Worm (Caenorhabditis elegans): ENCODE results near the gene cutl-9.

cutl-9 gene

DNA sequence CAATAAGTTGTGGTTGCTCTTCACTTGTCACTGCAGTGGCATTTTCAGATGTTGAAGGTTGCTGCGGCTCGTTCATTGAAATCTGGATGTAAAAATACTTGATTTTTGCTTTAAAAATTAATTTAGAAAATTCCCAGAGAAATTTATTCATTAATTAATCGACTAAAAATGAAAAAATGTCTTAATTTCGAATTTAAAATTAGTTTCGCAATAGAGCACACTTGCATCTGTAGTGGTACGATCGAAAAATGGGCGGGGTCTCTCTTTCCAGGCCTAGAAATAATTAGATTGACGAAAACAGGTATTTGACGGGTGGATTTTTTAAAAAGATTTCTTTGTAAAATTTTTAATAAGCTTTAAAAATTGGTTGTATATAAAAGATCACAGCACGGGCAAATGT, 40.6 kb downstream of the cutl-9 start, which contains the start of gene D2089.8:
D2089.8 (minus strand) TSS at position 84 of the 400 bp plus-strand sequence.
- TF ChIP-seq ets-7 (tag; optimal IDR thresholded peaks at IDR 0.05) (no peak), B0310.2 (tag; optimal IDR thresholded peaks at IDR 0.05) (no peak), ceh-13 (GFP tag; optimal IDR thresholded peaks at IDR 0.05) (no peak), scrt-1 (GFP tag; IDR thresholded peaks at IDR 0.05) (no peak), tra-4 (tag; optimal IDR thresholded peaks at IDR 0.05) (no peak), aly-1 (tag; optimal IDR thresholded peaks at IDR 0.05) (no peak), flt-1 (GFP tag; IDR thresholded peaks at IDR 0.05) (no peak), tbx-11 (GFP tag; IDR thresholded peaks at IDR 0.05) (no peak), pes-1 (GFP tag; IDR thresholded peaks at IDR 0.05) (no peak), F13C5.2 (tag; optimal IDR thresholded peaks at IDR 0.05) (no peak), hmg-4 (GFP tag; optimal IDR thresholded peaks at IDR 0.05) (no peak), ama-1 (optimal IDR thresholded peaks at IDR 0.05) (no peak), hnd-1 (tag; optimal IDR thresholded peaks at IDR 0.05) (no peak)

DNA sequence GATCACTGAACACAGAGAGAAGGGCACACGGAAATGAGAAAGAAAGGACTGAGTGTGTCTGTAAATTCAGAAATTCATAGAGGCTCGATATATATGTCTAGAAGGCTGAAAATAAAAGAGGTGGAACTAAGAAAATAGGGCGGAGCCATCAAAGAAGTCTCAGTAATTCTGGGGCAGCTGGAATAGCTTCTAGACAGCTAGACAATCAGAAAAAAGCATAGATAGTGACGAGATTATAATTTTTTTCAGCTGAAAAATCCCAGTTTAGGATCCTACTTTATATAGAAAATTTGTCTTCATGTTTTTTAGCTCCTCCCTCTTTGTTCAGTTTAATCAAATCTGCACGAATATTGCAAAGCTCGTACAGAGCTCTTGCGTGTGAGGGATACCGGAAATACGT, 43.0 kb downstream of the cutl-9 start, which contains the start of gene D2089.3:
D2089.3 (minus strand) TSS at position 101 of the 400 bp plus-strand sequence.
- no peak for TF ChIP-seq F13C5.2 (tag; optimal IDR thresholded peaks at IDR 0.05)
- TF ChIP-seq tbx-37 (GFP tag; conservative IDR thresholded peaks at IDR 0.05) = no peak
- no peak for TF ChIP-seq ama-1 (optimal IDR thresholded peaks at IDR 0.05)
- TF ChIP-seq ets-7 (tag; optimal IDR thresholded peaks at IDR 0.05) = no peak

DNA sequence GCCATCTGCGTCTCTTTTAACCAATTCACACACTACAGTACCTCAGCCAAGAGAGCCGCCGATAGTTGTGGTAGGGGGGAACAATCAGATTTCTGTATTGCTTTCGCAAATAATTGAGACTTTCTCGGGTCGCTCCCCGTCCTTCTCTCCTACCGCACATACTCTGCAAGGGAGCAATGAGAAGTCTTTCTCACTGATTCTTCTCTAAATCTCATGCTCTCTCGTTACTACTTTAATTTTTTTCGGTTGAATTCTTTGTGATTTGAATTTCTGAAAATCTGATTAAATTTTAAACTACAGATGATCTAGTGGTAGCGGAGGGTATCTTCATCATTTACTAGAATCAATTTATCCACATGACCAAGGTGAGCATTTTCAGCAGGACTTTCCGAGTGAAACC, 53.2 kb downstream of the cutl-9 start, which contains the start of gene ptb-1:
ptb-1 (plus strand) TSS at position 301 of the 400 bp plus-strand sequence.
- no peak for TF ChIP-seq hmg-4 (GFP tag; optimal IDR thresholded peaks at IDR 0.05)
- TF ChIP-seq B0310.2 (tag; optimal IDR thresholded peaks at IDR 0.05) = no peak
- TF ChIP-seq flt-1 (GFP tag; IDR thresholded peaks at IDR 0.05) = no peak
- TF ChIP-seq F13C5.2 (tag; optimal IDR thresholded peaks at IDR 0.05) = no peak
- TF ChIP-seq sea-1 (GFP tag; conservative IDR thresholded peaks at IDR 0.05) = no peak
- no peak for TF ChIP-seq ceh-36 (tag; optimal IDR thresholded peaks at IDR 0.05)
- TF ChIP-seq hnd-1 (tag; optimal IDR thresholded peaks at IDR 0.05) = no peak
- TF ChIP-seq tbx-37 (GFP tag; conservative IDR thresholded peaks at IDR 0.05) = no peak
- no peak for TF ChIP-seq tra-4 (tag; optimal IDR thresholded peaks at IDR 0.05)
- no peak for TF ChIP-seq ceh-13 (GFP tag; optimal IDR thresholded peaks at IDR 0.05)
- TF ChIP-seq tbx-11 (GFP tag; IDR thresholded peaks at IDR 0.05) = no peak
- no peak for TF ChIP-seq ama-1 (optimal IDR thresholded peaks at IDR 0.05)
- no peak for TF ChIP-seq scrt-1 (GFP tag; IDR thresholded peaks at IDR 0.05)
- TF ChIP-seq ets-7 (tag; optimal IDR thresholded peaks at IDR 0.05) = no peak
- TF ChIP-seq hmbx-1 (tag; optimal IDR thresholded peaks at IDR 0.05) = no peak
- TF ChIP-seq pes-1 (GFP tag; IDR thresholded peaks at IDR 0.05) = no peak
- TF ChIP-seq aly-1 (tag; optimal IDR thresholded peaks at IDR 0.05) = no peak
